Worm (Caenorhabditis elegans) whole organism, dauer: Measurements from ENCODE around the gene srh-25.

ENCODE experiments used
- unc-62 ChIP-seq: sonication (generic microtip); optimal IDR thresholded peaks from 2 replicates; lab custom pipeline; 2017; ENCODE audit warnings: missing biosample characterization, missing genetic modification reagents, missing genetic modification characterization

Gene srh-25

DNA sequence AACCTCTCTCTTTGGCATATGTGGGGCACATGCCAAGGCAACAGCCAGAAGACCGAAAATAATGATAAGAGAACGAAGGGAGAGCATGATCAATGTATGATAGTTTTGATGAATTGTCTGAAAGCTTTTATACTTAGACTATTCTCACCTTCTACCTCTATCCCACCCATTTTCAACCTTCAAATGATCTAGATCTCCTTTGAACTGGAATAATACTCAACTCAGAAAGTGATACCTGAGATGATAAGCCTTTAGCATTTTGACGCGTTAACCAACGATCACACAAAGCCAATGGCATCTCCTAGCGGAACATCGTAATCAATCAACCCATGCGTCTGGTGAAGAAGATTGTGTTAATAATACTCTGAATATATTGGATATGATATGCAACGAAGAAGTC lies 29.1 kb downstream of the srh-25 start, which contains the start of gene K01D12.9:
Gene K01D12.9 (minus strand): TSS at position 101 of the 400 bp plus-strand sequence.
- no peak for TF ChIP-seq unc-62

DNA sequence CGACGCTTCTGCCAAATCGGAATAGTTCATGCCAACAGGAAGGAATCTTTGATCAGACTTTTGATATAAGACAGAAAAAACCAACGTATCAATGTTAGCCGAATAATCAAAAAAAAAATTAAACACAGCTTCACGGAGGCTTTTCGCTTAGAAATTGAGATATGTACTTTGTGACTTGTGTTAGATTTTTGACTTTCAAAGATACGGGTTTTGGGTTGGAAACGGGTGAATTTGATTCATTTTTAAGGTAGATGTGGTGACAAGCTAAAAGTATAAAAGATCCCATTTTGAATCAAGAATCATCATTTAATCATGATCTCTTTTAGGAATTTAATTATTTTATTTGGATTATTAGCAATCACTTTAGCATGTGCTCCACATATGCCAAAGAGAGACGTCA lies 31.3 kb downstream of the srh-25 start, which contains the start of gene K01D12.8:
Gene K01D12.8 (plus strand): TSS at position 301 of the 400 bp plus-strand sequence.
- no peak for TF ChIP-seq unc-62

DNA sequence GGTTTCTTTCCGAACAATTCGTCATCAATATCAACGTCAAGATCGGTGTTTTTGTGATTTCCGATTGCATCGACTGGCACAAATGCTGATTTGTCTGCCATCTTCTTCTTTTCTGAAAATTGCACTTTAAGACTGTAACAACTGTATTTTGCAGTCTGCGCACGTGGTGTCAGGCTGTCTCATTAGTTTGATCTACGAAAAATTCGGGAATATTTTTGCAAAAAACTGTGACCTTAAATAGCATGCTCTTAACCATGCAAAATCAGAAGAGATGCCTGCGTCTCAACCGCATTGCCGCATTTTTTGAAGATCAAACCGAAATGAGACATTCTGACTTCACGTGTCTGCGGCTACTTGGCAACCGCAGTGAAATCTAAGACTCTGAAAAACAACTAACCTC lies 32.2 kb downstream of the srh-25 start, which contains the start of gene K01D12.7:
Gene K01D12.7 (minus strand): TSS at position 101 of the 400 bp plus-strand sequence.
- TF ChIP-seq unc-62, result no peak

DNA sequence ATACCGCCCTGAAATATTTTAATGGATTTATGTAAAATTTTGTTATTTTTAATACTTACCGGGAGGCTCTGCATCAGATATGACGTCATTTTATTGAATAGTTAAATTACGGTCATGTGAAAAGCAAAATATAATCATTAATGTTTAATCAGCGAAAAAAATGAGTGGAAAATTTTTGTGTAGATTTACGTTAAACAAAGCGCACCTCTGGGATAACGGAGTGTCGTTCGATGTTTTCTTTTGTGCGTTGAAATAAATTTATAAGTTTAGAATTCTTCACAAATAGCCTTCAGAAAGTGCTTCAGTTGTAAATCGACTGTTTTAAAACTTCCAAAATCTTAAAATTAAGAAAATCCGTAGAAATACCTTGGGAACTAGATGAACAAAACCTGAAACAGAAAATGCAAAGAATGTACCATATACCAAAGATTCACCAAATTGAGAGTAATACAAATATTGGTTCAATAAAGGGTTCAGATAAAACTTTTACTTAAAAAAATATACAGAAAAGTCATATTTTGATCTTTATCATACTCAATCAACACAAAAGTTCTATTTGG lies 32.9 kb downstream of the srh-25 start, which contains the start of the genes K01D12.20 and miga-1:
Gene K01D12.20 (minus strand): TSS at position 138 of the 560 bp plus-strand sequence.
Gene miga-1 (minus strand): TSS at position 183 of the 560 bp plus-strand sequence.
- TF ChIP-seq unc-62, result no peak

DNA sequence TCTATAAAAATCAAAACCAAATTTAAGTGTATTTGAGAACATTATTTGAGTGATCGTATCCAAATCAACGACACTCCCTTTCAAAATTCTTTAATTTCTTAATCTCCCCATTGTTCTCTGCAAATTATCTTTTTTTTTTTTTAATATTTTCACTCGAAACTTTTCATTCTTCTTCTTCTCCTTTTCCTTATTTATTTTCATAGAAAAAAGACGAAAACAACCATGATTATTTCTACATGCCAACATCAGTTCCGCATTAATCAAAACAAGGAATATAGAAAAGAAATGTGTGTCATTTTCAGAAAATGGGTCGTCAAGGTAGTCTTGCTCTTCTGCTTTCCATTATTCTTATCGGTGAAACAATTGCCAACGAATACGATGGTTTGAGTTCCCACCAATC lies 36.1 kb downstream of the srh-25 start, which contains the start of gene K01D12.5:
Gene K01D12.5 (plus strand): TSS at position 301 of the 400 bp plus-strand sequence.
- no peak for TF ChIP-seq unc-62

DNA sequence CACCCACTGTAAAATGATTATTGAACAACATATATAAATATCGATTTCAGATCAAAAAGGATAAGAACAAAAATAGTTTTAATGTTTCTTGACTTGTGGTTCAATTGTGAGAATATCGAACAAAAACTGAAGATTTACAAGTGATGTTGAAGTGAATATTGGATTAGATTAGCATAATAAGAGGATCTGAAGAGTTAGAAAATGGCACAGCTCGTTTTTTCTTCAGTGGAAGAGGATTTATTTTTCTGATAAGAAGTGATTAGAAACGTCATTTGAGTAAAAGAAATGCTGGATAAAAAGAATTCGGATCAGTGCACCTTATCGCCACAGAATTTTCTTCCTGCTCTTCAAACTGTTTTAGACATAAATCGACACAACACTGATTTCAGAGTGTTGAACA lies 37.9 kb downstream of the srh-25 start, which contains the start of gene twk-14:
Gene twk-14 (minus strand): TSS at position 8 of the 400 bp plus-strand sequence.
- no peak for TF ChIP-seq unc-62

DNA sequence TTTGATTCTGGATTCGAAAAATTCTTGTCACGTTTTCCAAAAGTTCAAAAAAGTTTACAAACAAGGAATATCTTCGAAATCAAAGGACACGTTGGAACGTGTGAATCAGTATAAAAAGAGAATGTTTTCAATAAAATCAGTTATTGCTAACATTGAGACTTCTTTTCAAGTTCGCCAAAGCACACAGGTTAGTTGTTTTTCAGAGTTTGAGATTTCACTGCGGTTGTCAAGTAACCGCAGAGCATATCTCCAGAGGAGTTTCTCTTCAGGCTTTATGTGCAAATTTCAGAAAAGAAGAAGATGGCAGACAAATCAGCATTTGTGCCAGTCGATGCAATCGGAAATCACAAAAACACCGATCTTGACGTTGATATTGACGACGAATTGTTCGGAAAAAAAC lies 47.5 kb downstream of the srh-25 start, which contains the start of gene K01D12.15:
Gene K01D12.15 (plus strand): TSS at position 301 of the 400 bp plus-strand sequence.
- TF ChIP-seq unc-62, result no peak
